Fruit fly (Drosophila melanogaster): Measurements from ENCODE around the gene Hsp68.

dm6 chr3R:24014600-24014999 lies 42.5 kb downstream of the Hsp68 start:
- no peak for TF ChIP-seq danr (GFP tag; IDR thresholded peaks at IDR 0.05)
- TF ChIP-seq Sry-β (GFP tag; optimal IDR thresholded peaks at IDR 0.05), result no peak
- no peak for TF ChIP-seq Hr39 (optimal IDR thresholded peaks at IDR 0.05)
- no peak for TF ChIP-seq CG18476 (GFP tag; optimal IDR thresholded peaks at IDR 0.05)
- TF ChIP-seq Hr3 (GFP tag; optimal IDR thresholded peaks at IDR 0.05), result no peak
- TF ChIP-seq h (optimal IDR thresholded peaks at IDR 0.05), result no peak
- no peak for TF ChIP-seq CG1603 (tag; optimal IDR thresholded peaks at IDR 0.05)
- no peak for TF ChIP-seq gro (GFP tag; optimal IDR thresholded peaks at IDR 0.05)
- no peak for TF ChIP-seq CG15073 (GFP tag; optimal IDR thresholded peaks at IDR 0.05)
- TF ChIP-seq kay (GFP tag; optimal IDR thresholded peaks at IDR 0.05), result no peak
- no peak for TF ChIP-seq PHDP (tag; optimal IDR thresholded peaks at IDR 0.05)
- no peak for TF ChIP-seq CG18599 (GFP tag; optimal IDR thresholded peaks at IDR 0.05)
- no peak for TF ChIP-seq CG5180 (GFP tag; optimal IDR thresholded peaks at IDR 0.05)

All from whole organism, embryonic.